Fruit fly (Drosophila melanogaster) whole organism, wandering third instar larva: ENCODE measurements around the gene Ide.

ENCODE experiments used
- CG9705 ChIP-seq: fragments of 200-800 bp; sonication (Bioruptor generic); optimal IDR thresholded peaks from 2 replicates; lab custom pipeline; 2018; ENCODE audit warnings: missing biosample characterization, mild to moderate bottlenecking, missing genetic modification characterization
- Dif ChIP-seq: fragments of 200-275, 200-300 bp; sonication (Bioruptor generic); optimal IDR thresholded peaks from 2 replicates; lab custom pipeline; 2018; ENCODE audit warnings: missing biosample characterization, missing genetic modification characterization; ENCODE audit not compliant: partially characterized antibody
- HLH106 ChIP-seq: fragments of 200-800 bp; optimal IDR thresholded peaks from 3 replicates; lab custom pipeline; 2019; ENCODE audit warnings: missing biosample characterization, mild to moderate bottlenecking, missing genetic modification characterization, moderate library complexity
- Hnf4 ChIP-seq: fragments of 200-800 bp; sonication (Bioruptor generic); optimal IDR thresholded peaks from 2 replicates; lab custom pipeline; 2016; ENCODE audit warnings: missing biosample characterization, mild to moderate bottlenecking, missing genetic modification characterization
- Hr78 ChIP-seq: fragments of >200 bp; optimal IDR thresholded peaks from 2 replicates; lab custom pipeline; 2017; ENCODE audit warnings: missing biosample characterization, missing genetic modification characterization
- Mio ChIP-seq: sonication (Bioruptor generic); optimal IDR thresholded peaks from 2 replicates; lab custom pipeline; 2016; ENCODE audit warnings: missing biosample characterization, missing genetic modification characterization
- Myc ChIP-seq: fragments of >200 bp; optimal IDR thresholded peaks from 2 replicates; lab custom pipeline; 2017
- N ChIP-seq: fragments of >200 bp; optimal IDR thresholded peaks from 2 replicates; lab custom pipeline; 2018; ENCODE audit warnings: missing biosample characterization, missing external identifiers, missing genetic modification characterization
- OdsH ChIP-seq: fragments of 200-800 bp; sonication (Bioruptor generic); optimal IDR thresholded peaks from 2 replicates; lab custom pipeline; 2016; ENCODE audit warnings: missing biosample characterization, mild to moderate bottlenecking, missing genetic modification characterization
- Rel ChIP-seq, 2 experiments: fragments of 200-800 bp; sonication (Bioruptor generic) in 1 of 2; optimal IDR thresholded peaks; 2 replicates in 1 of 2; 3 replicates in 1 of 2; lab custom pipeline; 2016 to 2019; ENCODE audit warnings: mild to moderate bottlenecking in 2 of 2, missing biosample characterization in 2 of 2, missing genetic modification characterization in 2 of 2, moderate library complexity in 1 of 2
- Sp1 ChIP-seq: fragments of 200-800 bp; sonication (Bioruptor generic); optimal IDR thresholded peaks from 3 replicates; lab custom pipeline; 2019; ENCODE audit warnings: missing biosample characterization, mild to moderate bottlenecking, missing genetic modification characterization, moderate library complexity
- Vsx2 ChIP-seq: fragments of 200-300, 225-300 bp; sonication (Bioruptor generic); optimal IDR thresholded peaks from 2 replicates; lab custom pipeline; 2018; ENCODE audit warnings: missing biosample characterization, missing genetic modification characterization; ENCODE audit not compliant: partially characterized antibody
- br ChIP-seq: fragments of 200-800 bp; sonication (Bioruptor generic); optimal IDR thresholded peaks from 2 replicates; lab custom pipeline; 2016; ENCODE audit warnings: missing biosample characterization, missing genetic modification characterization
- brk ChIP-seq: fragments of 200-800 bp; sonication (Bioruptor generic); optimal IDR thresholded peaks from 2 replicates; lab custom pipeline; 2016; ENCODE audit warnings: missing biosample characterization, mild to moderate bottlenecking, missing genetic modification characterization
- dl ChIP-seq, 2 experiments: fragments of 175-275, 200-275 bp in 1 of 2; fragments of 200-275 bp in 1 of 2; sonication (Bioruptor generic); optimal IDR thresholded peaks; lab custom pipeline; 2018; ENCODE audit warnings: mild to moderate bottlenecking in 2 of 2, missing biosample characterization in 2 of 2, missing genetic modification characterization in 2 of 2, moderate library complexity in 2 of 2; ENCODE audit not compliant: partially characterized antibody in 2 of 2, insufficient read depth in 1 of 2
- dmrt93B ChIP-seq: fragments of 200-800 bp; sonication (Bioruptor generic); optimal IDR thresholded peaks from 2 replicates; lab custom pipeline; 2018; ENCODE audit warnings: missing biosample characterization, mild to moderate bottlenecking, missing genetic modification characterization
- dsf ChIP-seq: sonication (Bioruptor generic); optimal IDR thresholded peaks from 2 replicates; lab custom pipeline; 2016; ENCODE audit warnings: missing biosample characterization, missing genetic modification characterization, borderline replicate concordance
- ey ChIP-seq: fragments of 200-800 bp; sonication (Bioruptor generic); optimal IDR thresholded peaks from 2 replicates; lab custom pipeline; 2016; ENCODE audit warnings: missing biosample characterization, missing genetic modification characterization
- foxo ChIP-seq, 2 experiments: fragments of 200-800 bp; sonication (Bioruptor generic); optimal IDR thresholded peaks; 2 replicates in 1 of 2; 3 replicates in 1 of 2; lab custom pipeline; 2016 to 2017; ENCODE audit warnings: missing biosample characterization in 2 of 2, missing genetic modification characterization in 2 of 2
- h ChIP-seq: fragments of 200-800 bp; sonication (Bioruptor generic); optimal IDR thresholded peaks from 3 replicates; lab custom pipeline; 2016; ENCODE audit warnings: missing biosample characterization, mild to moderate bottlenecking, missing genetic modification characterization
- jim ChIP-seq: fragments of 175-275, 200-325 bp; sonication (Bioruptor generic); optimal IDR thresholded peaks from 2 replicates; lab custom pipeline; 2016; ENCODE audit warnings: missing biosample characterization, mild to moderate bottlenecking, missing genetic modification characterization
- lola ChIP-seq: fragments of >200 bp; optimal IDR thresholded peaks from 2 replicates; lab custom pipeline; 2017; ENCODE audit warnings: missing biosample characterization, missing genetic modification characterization
- pan ChIP-seq: fragments of >200 bp; optimal IDR thresholded peaks from 2 replicates; lab custom pipeline; 2017
- rgr ChIP-seq: fragments of 200-800 bp; sonication (Bioruptor generic); optimal IDR thresholded peaks from 3 replicates; lab custom pipeline; 2016; ENCODE audit warnings: missing biosample characterization, mild to moderate bottlenecking, missing genetic modification characterization

The Ide gene

DNA sequence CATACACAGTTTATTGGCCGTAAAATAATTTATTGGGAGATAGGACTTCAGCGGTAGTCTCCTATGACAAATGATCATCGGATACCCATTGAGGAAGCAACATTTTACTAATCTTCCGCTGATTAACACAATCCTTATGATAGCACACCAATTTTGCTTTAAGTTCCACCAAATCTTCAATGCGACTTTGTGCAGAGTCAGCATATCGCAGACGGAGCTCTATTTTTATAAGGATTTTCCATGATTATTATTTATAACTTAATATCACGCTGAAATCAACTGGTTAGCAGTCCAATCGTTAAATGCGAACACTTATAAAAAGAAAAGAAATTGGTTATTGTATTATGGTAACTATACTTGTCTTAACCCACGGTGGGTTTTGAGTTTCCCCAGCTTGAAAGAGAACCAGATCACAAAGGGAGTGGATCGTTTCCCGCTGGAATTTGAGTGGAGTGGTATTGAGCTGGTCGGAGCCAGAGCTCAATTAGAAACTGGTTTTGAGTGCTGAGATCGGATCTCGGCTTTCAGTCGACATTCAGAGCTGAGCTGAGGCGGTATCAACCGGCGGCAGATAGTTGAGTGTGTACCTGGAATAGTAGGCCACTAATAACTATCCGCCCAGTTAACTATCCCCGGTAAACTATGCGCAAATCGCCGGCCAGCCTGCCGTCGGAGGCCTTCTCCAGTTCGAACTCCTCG, 8.9 kb downstream of the Ide start, which contains the start of the genes Toll-9 and in:
Toll-9 (minus strand) TSS at position 51 of the 699 bp plus-strand sequence.
in (plus strand) TSS at position 525 of the 699 bp plus-strand sequence.
- TF ChIP-seq rgr (GFP tag; lab: Kevin White, UChicago) (no peak), Myc (lab: Kevin White, UChicago) (no peak), Hnf4 (GFP tag; lab: Kevin White, UChicago) (no peak), ey (GFP tag; lab: Kevin White, UChicago) (no peak), Dif (GFP tag; lab: Kevin White, UChicago) (peak; percentile 40)

DNA sequence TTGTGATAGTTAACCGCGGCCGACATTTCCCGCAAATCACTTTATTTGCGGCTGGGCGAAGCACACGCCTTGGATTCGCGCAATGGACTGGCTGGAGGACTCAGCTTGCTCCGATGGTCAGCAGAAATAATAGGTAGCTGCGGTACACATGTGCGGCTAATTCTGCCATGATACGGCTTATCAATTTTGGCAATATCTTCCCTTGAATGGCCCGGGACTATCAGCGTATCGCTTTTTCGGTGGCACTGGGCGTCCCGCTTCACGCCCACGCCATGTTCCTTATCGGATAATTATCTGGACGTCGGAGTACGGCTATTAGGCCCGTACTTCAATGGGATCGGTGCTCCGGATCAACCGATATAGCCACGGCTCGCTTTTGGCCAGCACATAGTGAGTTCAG, 9.6 kb downstream of the Ide start:
- peak; percentile 89 for TF ChIP-seq h (GFP tag; lab: Kevin White, UChicago)
- no peak for TF ChIP-seq Rel (GFP tag; optimal IDR thresholded peaks at IDR 0.05; lab: Kevin White, UChicago)
- TF ChIP-seq Rel (tag; optimal IDR thresholded peaks at IDR 0.05; lab: Kevin White, UChicago), result peak; percentile 33
- TF ChIP-seq Dif (GFP tag; lab: Kevin White, UChicago), result peak; percentile 2
- TF ChIP-seq foxo (GFP tag; optimal IDR thresholded peaks at IDR 0.05; lab: Kevin White, UChicago), result no peak
- TF ChIP-seq, all 38 proteins: peak for 3

DNA sequence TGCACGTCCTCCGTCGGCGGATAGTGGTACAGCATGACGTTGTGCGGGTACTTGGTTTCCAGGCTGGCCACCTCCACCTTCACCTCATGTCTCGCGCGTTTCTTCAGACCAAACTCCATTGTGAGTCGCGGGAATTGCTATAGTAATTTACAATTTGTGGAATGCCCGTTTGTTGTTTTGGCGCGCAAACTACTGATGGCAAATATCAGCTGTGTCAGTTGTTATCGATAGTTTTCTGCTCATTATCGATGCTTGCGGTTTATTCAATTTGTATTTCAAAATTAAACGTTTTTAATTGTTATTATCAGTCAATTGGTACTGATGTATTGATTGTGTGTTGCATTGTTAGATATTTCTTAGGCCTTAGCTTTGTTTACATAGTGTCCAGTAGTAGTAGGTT, 14.3 kb downstream of the Ide start, which contains the start of gene Prim2:
Prim2 (minus strand) TSS at position 197 of the 400 bp plus-strand sequence.
- TF ChIP-seq Hnf4 (GFP tag; lab: Kevin White, UChicago) (no peak), Rel (GFP tag; optimal IDR thresholded peaks at IDR 0.05; lab: Kevin White, UChicago) (no peak), Rel (tag; optimal IDR thresholded peaks at IDR 0.05; lab: Kevin White, UChicago) (peak; percentile 71)

DNA sequence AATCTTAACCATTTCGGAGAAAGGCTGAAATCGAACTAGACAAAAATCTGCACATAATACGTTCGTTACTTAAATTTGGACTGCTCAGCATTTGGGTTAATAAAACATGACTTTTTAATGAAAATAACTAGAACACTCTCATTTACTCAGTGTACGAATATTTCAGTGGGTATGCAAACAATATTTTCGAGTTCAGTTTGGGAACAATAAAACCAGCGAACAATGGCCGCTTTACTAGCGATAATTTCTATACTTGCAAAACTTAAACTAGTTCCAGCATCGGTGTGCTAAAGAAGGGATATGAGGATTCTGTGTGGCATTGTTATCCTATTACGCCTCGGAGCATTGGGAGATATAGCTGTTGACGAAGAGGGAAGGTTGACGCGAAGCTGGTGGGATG, 17.5 kb downstream of the Ide start, which contains the start of gene CG5665:
CG5665 (plus strand) TSS at position 301 of the 400 bp plus-strand sequence.
- TF ChIP-seq pan (lab: Kevin White, UChicago) (no peak), N (GFP tag; lab: Kevin White, UChicago) (no peak), Rel (GFP tag; optimal IDR thresholded peaks at IDR 0.05; lab: Kevin White, UChicago) (no peak), Rel (tag; optimal IDR thresholded peaks at IDR 0.05; lab: Kevin White, UChicago) (no peak), dmrt93B (GFP tag; lab: Kevin White, UChicago) (no peak), OdsH (no peak), lola (GFP tag; lab: Kevin White, UChicago) (no peak), HLH106 (tag; lab: Kevin White, UChicago) (no peak), Hr78 (GFP tag; lab: Kevin White, UChicago) (no peak), Sp1 (GFP tag; lab: Kevin White, UChicago) (no peak), jim (GFP tag; lab: Kevin White, UChicago) (no peak), CG9705 (GFP tag; lab: Kevin White, UChicago) (no peak), Dif (GFP tag; lab: Kevin White, UChicago) (no peak), brk (GFP tag; lab: Kevin White, UChicago) (no peak), ey (GFP tag; lab: Kevin White, UChicago) (no peak), Mio (GFP tag; lab: Kevin White, UChicago) (no peak), dsf (GFP tag; lab: Kevin White, UChicago) (no peak)

DNA sequence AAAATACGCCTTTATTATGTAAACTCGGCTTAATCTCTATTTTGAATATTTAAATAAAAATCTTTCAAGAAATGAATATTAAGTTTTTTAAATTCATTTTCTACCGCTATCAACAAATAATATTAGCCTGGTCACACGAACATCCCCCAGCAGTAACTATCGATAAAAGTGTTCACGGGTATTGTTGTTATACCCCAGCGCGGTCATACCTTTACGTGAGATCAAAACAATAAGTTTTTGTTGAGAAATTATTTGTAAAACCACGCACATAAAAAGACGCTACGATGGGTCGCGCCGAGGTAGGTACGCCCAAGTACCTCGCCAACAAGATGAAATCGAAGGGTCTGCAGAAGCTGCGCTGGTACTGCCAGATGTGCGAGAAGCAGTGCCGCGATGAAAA, 19.1 kb downstream of the Ide start, which contains the start of gene kin17:
kin17 (plus strand) TSS at position 195 of the 400 bp plus-strand sequence.
- TF ChIP-seq brk (GFP tag; lab: Kevin White, UChicago) (no peak), Vsx2 (GFP tag; lab: Kevin White, UChicago) (peak; percentile 75), Rel (GFP tag; optimal IDR thresholded peaks at IDR 0.05; lab: Kevin White, UChicago) (no peak), Rel (tag; optimal IDR thresholded peaks at IDR 0.05; lab: Kevin White, UChicago) (peak; percentile 12), Mio (GFP tag; lab: Kevin White, UChicago) (no peak)

DNA sequence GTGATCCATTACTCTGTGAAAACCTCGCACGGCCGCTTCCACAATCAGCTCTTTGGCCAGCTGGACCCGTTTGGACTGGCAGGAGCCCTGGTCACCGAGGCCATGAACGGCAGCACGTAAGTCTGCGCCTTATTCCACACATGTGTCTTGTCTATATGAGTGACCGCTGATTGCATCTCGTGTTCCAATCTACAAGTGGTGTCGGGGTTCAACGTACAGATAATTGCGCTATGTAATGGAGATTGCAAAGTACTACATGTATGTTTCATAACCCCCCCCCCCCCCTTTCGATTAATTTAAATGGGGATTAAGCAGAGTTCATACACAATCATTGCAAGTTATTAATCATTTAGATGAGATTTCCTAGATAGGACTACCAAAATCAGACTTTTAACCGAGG, 20.8 kb downstream of the Ide start:
- TF ChIP-seq Rel (GFP tag; optimal IDR thresholded peaks at IDR 0.05; lab: Kevin White, UChicago), result no peak
- TF ChIP-seq Rel (tag; optimal IDR thresholded peaks at IDR 0.05; lab: Kevin White, UChicago), result peak; percentile 2
- no peak for TF ChIP-seq Hnf4 (GFP tag; lab: Kevin White, UChicago)
- no peak for TF ChIP-seq dl (GFP tag; optimal IDR thresholded peaks at IDR 0.05; lab: Kevin White, UChicago; ENCODE audit: insufficient read depth in 1 of 2, partially characterized antibody in 2 of 2)
- no peak for TF ChIP-seq br (GFP tag; lab: Kevin White, UChicago)
